Worm (Caenorhabditis elegans): Measurements from ENCODE around the gene F21C10.5.
A peak's percentile ranks its signal among the peaks of the same experiment; 100 is the strongest.

F21C10.5 gene

ce11 chrV:9162118-9162729, 36.8 kb downstream of the F21C10.5 start:
- TF ChIP-seq rec-8 (tag; optimal IDR thresholded peaks at IDR 0.05) (no peak), ztf-28 (GFP tag; IDR thresholded peaks at IDR 0.05) (0 out of 2 replicates have a peak, but pooled peaks have one; percentile 29), egrh-3 (GFP tag; IDR thresholded peaks at IDR 0.05) (peak; percentile 87), zfh-2 (GFP tag; conservative IDR thresholded peaks at IDR 0.05) (peak; percentile 85)

ce11 chrV:9162955-9163468, 37.6 kb downstream of the F21C10.5 start, which contains the start of gene col-145:
Gene col-145, minus strand, starts transcription at chrV:9163005.
- TF ChIP-seq lsl-1 (GFP tag; optimal IDR thresholded peaks at IDR 0.05) (no peak), fkh-3 (tag; optimal IDR thresholded peaks at IDR 0.05) (no peak), gei-17 (GFP tag; optimal IDR thresholded peaks at IDR 0.05) (no peak), F57A8.1 (GFP tag; optimal IDR thresholded peaks at IDR 0.05) (no peak), B0261.1 (tag; optimal IDR thresholded peaks at IDR 0.05) (no peak), B0035.1 (tag; optimal IDR thresholded peaks at IDR 0.05) (no peak), lin-35 (GFP tag; optimal IDR thresholded peaks at IDR 0.05) (no peak)

- TF ChIP-seq gei-17 (GFP tag; optimal IDR thresholded peaks at IDR 0.05): no peak
- TF ChIP-seq egl-44 (GFP tag; IDR thresholded peaks at IDR 0.05): no peak
- no peak for TF ChIP-seq madf-8 (GFP tag; conservative IDR thresholded peaks at IDR 0.05)
- TF ChIP-seq hlh-26 (GFP tag; conservative IDR thresholded peaks at IDR 0.05): no peak
- TF ChIP-seq hrde-1 (tag; optimal IDR thresholded peaks at IDR 0.05; ENCODE audit: borderline replicate concordance): no peak
- TF ChIP-seq nhr-120 (GFP tag; IDR thresholded peaks at IDR 0.05): no peak
- no peak for TF ChIP-seq akir-1 (GFP tag; optimal IDR thresholded peaks at IDR 0.05)
- TF ChIP-seq ceh-58 (GFP tag; IDR thresholded peaks at IDR 0.05): no peak
- TF ChIP-seq somi-1 (GFP tag; optimal IDR thresholded peaks at IDR 0.05): no peak
- TF ChIP-seq lsl-1 (GFP tag; optimal IDR thresholded peaks at IDR 0.05): no peak
- TF ChIP-seq nhr-90 (tag; optimal IDR thresholded peaks at IDR 0.05): no peak
Measured at ce11 chrV:9163897-9164296, 38.5 kb downstream of the F21C10.5 start.

- TF ChIP-seq B0336.3 (GFP tag; IDR thresholded peaks at IDR 0.05) (no peak), lin-26 (GFP tag; IDR thresholded peaks at IDR 0.05) (no peak), dpl-1 (GFP tag; optimal IDR thresholded peaks at IDR 0.05) (no peak), ztf-22 (GFP tag; optimal IDR thresholded peaks at IDR 0.05) (no peak), egl-18 (GFP tag; IDR thresholded peaks at IDR 0.05) (no peak), ztf-3 (GFP tag; optimal IDR thresholded peaks at IDR 0.05) (no peak), lin-40 (tag; optimal IDR thresholded peaks at IDR 0.05) (no peak)
Measured at ce11 chrV:9165073-9165699, 39.7 kb downstream of the F21C10.5 start, which contains the start of gene col-10. Gene col-10, minus strand, starts transcription at chrV:9165307.

- no peak for TF ChIP-seq chd-7 (tag; optimal IDR thresholded peaks at IDR 0.05)
- no peak for TF ChIP-seq mxl-1 (tag; optimal IDR thresholded peaks at IDR 0.05)
- TF ChIP-seq K11D2.4 (GFP tag; IDR thresholded peaks at IDR 0.05): no peak
- TF ChIP-seq him-1 (tag; optimal IDR thresholded peaks at IDR 0.05): no peak
- TF ChIP-seq madf-8 (GFP tag; conservative IDR thresholded peaks at IDR 0.05): no peak
- no peak for TF ChIP-seq let-526 (GFP tag; IDR thresholded peaks at IDR 0.05)
Measured at ce11 chrV:9166306-9166705, 40.9 kb downstream of the F21C10.5 start.

Data from whole organism, young adult.